Fruit fly (Drosophila melanogaster) whole organism, prepupa: ENCODE measurements around the gene CG14966.

ENCODE experiments used
- CG10631 ChIP-seq: fragments of 200-800 bp; sonication (Bioruptor generic); optimal IDR thresholded peaks from 2 replicates; lab custom pipeline; 2016; ENCODE audit warnings: missing biosample characterization, missing genetic modification characterization
- CG10669 ChIP-seq: fragments of 200-800 bp; sonication (Bioruptor generic); optimal IDR thresholded peaks from 3 replicates; lab custom pipeline; 2018; ENCODE audit warnings: missing biosample characterization, mild to moderate bottlenecking, missing genetic modification characterization, moderate library complexity
- CG11762 ChIP-seq: fragments of 200-800 bp; sonication (Bioruptor generic); optimal IDR thresholded peaks from 3 replicates; lab custom pipeline; 2016; ENCODE audit warnings: missing biosample characterization, missing genetic modification characterization; ENCODE audit not compliant: insufficient read depth
- CG1621 ChIP-seq: fragments of 200-800 bp; sonication (Bioruptor generic); optimal IDR thresholded peaks from 3 replicates; lab custom pipeline; 2018; ENCODE audit warnings: missing biosample characterization, mild to moderate bottlenecking, missing genetic modification characterization
- CG31627 ChIP-seq: fragments of 200-800 bp; sonication (Bioruptor generic); optimal IDR thresholded peaks from 3 replicates; lab custom pipeline; 2016; ENCODE audit warnings: missing biosample characterization, missing genetic modification characterization
- CG32006 ChIP-seq: fragments of 200-800 bp; sonication (Bioruptor generic); optimal IDR thresholded peaks from 3 replicates; lab custom pipeline; 2017; ENCODE audit warnings: missing biosample characterization, mild to moderate bottlenecking, missing genetic modification characterization
- CG34406 ChIP-seq: fragments of 200-800 bp; sonication (Bioruptor generic); optimal IDR thresholded peaks from 3 replicates; lab custom pipeline; 2016; ENCODE audit warnings: missing biosample characterization, missing genetic modification characterization
- CG4318 ChIP-seq: fragments of 200-800 bp; sonication (Bioruptor generic); optimal IDR thresholded peaks from 3 replicates; lab custom pipeline; 2017; ENCODE audit warnings: missing biosample characterization, mild to moderate bottlenecking, missing genetic modification characterization
- CG6276 ChIP-seq: fragments of 200-800 bp; sonication (Bioruptor generic); optimal IDR thresholded peaks from 2 replicates; lab custom pipeline; 2017; ENCODE audit warnings: missing biosample characterization, mild to moderate bottlenecking, missing genetic modification characterization
- CG6808 ChIP-seq: fragments of 200-800 bp; sonication (Bioruptor generic); optimal IDR thresholded peaks from 3 replicates; lab custom pipeline; 2017; ENCODE audit warnings: missing biosample characterization, missing genetic modification characterization, mild to moderate bottlenecking, moderate library complexity, missing genetic modification reagents
- CG6854 ChIP-seq: fragments of 200-800 bp; sonication (Bioruptor generic); optimal IDR thresholded peaks from 2 replicates; lab custom pipeline; 2017; ENCODE audit warnings: missing biosample characterization, mild to moderate bottlenecking, missing genetic modification characterization
- CG7368 ChIP-seq: fragments of 200-800 bp; sonication (Bioruptor generic); optimal IDR thresholded peaks from 3 replicates; lab custom pipeline; 2016; ENCODE audit warnings: missing biosample characterization, missing genetic modification characterization
- CG8119 ChIP-seq: fragments of 200-800 bp; sonication (Bioruptor generic); IDR thresholded peaks from 3 replicates; pipeline ENCODE4 v1.3.6; 2022; ENCODE audit warnings: missing biosample characterization, missing genetic modification characterization
- CG8319 ChIP-seq: fragments of 200-800 bp; sonication (Bioruptor generic); optimal IDR thresholded peaks from 3 replicates; lab custom pipeline; 2016; ENCODE audit warnings: missing biosample characterization, missing genetic modification characterization
- Eip75B ChIP-seq: fragments of 200-800 bp; sonication (Bioruptor generic); optimal IDR thresholded peaks from 3 replicates; lab custom pipeline; 2016; ENCODE audit warnings: missing biosample characterization, missing genetic modification characterization
- Eip78C ChIP-seq: fragments of 200-800 bp; sonication (Bioruptor generic); peaks from one replicate; lab custom pipeline; 2016; ENCODE audit warnings: missing biosample characterization, missing genetic modification characterization
- Eip93F ChIP-seq: fragments of 200-800 bp; sonication (Bioruptor generic); optimal IDR thresholded peaks from 2 replicates; lab custom pipeline; 2016; ENCODE audit warnings: missing biosample characterization, mild to moderate bottlenecking, missing genetic modification characterization
- Ets21C ChIP-seq: fragments of 200-800 bp; sonication (Bioruptor generic); optimal IDR thresholded peaks from 3 replicates; lab custom pipeline; 2016; ENCODE audit warnings: missing biosample characterization, missing genetic modification characterization
- Ets96B ChIP-seq: fragments of 200-800 bp; optimal IDR thresholded peaks from 2 replicates; lab custom pipeline; 2019; ENCODE audit warnings: missing biosample characterization, mild to moderate bottlenecking, missing genetic modification characterization, moderate library complexity
- Hr38 ChIP-seq: sonication (Bioruptor generic); optimal IDR thresholded peaks from 2 replicates; lab custom pipeline; 2016; ENCODE audit warnings: missing biosample characterization, missing genetic modification characterization
- Lpt ChIP-seq: fragments of 200-800 bp; sonication (Bioruptor generic); optimal IDR thresholded peaks from 3 replicates; lab custom pipeline; 2016; ENCODE audit warnings: missing biosample characterization, missing genetic modification characterization
- Met ChIP-seq: fragments of 200-800 bp; sonication (Bioruptor generic); optimal IDR thresholded peaks from 3 replicates; lab custom pipeline; 2016; ENCODE audit warnings: missing biosample characterization, missing genetic modification characterization
- OdsH ChIP-seq: fragments of 200-800 bp; sonication (Bioruptor generic); optimal IDR thresholded peaks from 3 replicates; lab custom pipeline; 2016; ENCODE audit warnings: missing biosample characterization, missing genetic modification characterization
- Smox ChIP-seq: fragments of 200-800 bp; sonication (Bioruptor generic); optimal IDR thresholded peaks from 3 replicates; lab custom pipeline; 2016; ENCODE audit warnings: missing biosample characterization, missing genetic modification characterization
- Sox102F ChIP-seq: fragments of 200-800 bp; sonication (Bioruptor generic); optimal IDR thresholded peaks from 2 replicates; lab custom pipeline; 2016; ENCODE audit warnings: missing biosample characterization, mild to moderate bottlenecking, missing genetic modification characterization
- Sox14 ChIP-seq: fragments of 200-800 bp; sonication (Bioruptor generic); optimal IDR thresholded peaks from 3 replicates; lab custom pipeline; 2016; ENCODE audit warnings: missing biosample characterization, missing genetic modification characterization
- Sox15 ChIP-seq: fragments of 200-800 bp; sonication (Bioruptor generic); optimal IDR thresholded peaks from 3 replicates; lab custom pipeline; 2016; ENCODE audit warnings: missing biosample characterization, missing genetic modification characterization
- acj6 ChIP-seq: fragments of 200-800 bp; sonication (Bioruptor generic); optimal IDR thresholded peaks from 3 replicates; lab custom pipeline; 2016; ENCODE audit warnings: missing biosample characterization, missing genetic modification characterization
- cyc ChIP-seq: fragments of 200-800 bp; sonication (Bioruptor generic); optimal IDR thresholded peaks from 3 replicates; lab custom pipeline; 2016; ENCODE audit warnings: missing biosample characterization, missing genetic modification characterization
- dac ChIP-seq: fragments of 200-800 bp; sonication (Bioruptor generic); optimal IDR thresholded peaks from 2 replicates; lab custom pipeline; 2017; ENCODE audit warnings: missing biosample characterization, mild to moderate bottlenecking, missing genetic modification characterization
- dsx ChIP-seq: fragments of 200-800 bp; optimal IDR thresholded peaks from 3 replicates; lab custom pipeline; 2019; ENCODE audit warnings: missing biosample characterization, mild to moderate bottlenecking, missing genetic modification characterization, moderate library complexity; ENCODE audit not compliant: poor library complexity, severe bottlenecking
- eg ChIP-seq: fragments of 200-800 bp; sonication (Bioruptor generic); IDR thresholded peaks from 3 replicates; pipeline ENCODE4 v1.3.6; 2022; ENCODE audit warnings: missing biosample characterization, missing genetic modification characterization
- esn ChIP-seq: fragments of 200-800 bp; sonication (Bioruptor generic); optimal IDR thresholded peaks from 2 replicates; lab custom pipeline; 2016; ENCODE audit warnings: missing biosample characterization, mild to moderate bottlenecking, missing genetic modification characterization, moderate library complexity
- fkh ChIP-seq: fragments of 200-800 bp; sonication (Bioruptor generic); optimal IDR thresholded peaks from 3 replicates; lab custom pipeline; 2017; ENCODE audit warnings: missing biosample characterization, mild to moderate bottlenecking, missing genetic modification characterization, moderate library complexity
- pdm3 ChIP-seq: fragments of 200-800 bp; sonication (Bioruptor generic); optimal IDR thresholded peaks from 3 replicates; lab custom pipeline; 2016; ENCODE audit warnings: missing biosample characterization, missing genetic modification characterization
- salr ChIP-seq, 2 experiments: fragments of 200-800 bp; sonication (Bioruptor generic); optimal IDR thresholded peaks; 3 replicates each; lab custom pipeline; 2016 to 2018; ENCODE audit warnings: missing biosample characterization in 2 of 2, missing genetic modification characterization in 2 of 2, mild to moderate bottlenecking in 1 of 2
- ss ChIP-seq, 2 experiments: fragments of 200-800 bp; sonication (Bioruptor generic); optimal IDR thresholded peaks; 2 replicates in 1 of 2; 3 replicates in 1 of 2; lab custom pipeline; 2017 to 2018; ENCODE audit warnings: mild to moderate bottlenecking in 2 of 2, missing biosample characterization in 2 of 2, missing genetic modification characterization in 2 of 2, moderate library complexity in 1 of 2
- svp ChIP-seq: fragments of 200-800 bp; sonication (Bioruptor generic); peaks from one replicate; lab custom pipeline; 2016; ENCODE audit warnings: missing biosample characterization, missing genetic modification characterization
- topi ChIP-seq: fragments of 200-800 bp; sonication (Bioruptor generic); optimal IDR thresholded peaks from 3 replicates; lab custom pipeline; 2016; ENCODE audit warnings: missing biosample characterization, missing genetic modification characterization

Gene CG14966

DNA sequence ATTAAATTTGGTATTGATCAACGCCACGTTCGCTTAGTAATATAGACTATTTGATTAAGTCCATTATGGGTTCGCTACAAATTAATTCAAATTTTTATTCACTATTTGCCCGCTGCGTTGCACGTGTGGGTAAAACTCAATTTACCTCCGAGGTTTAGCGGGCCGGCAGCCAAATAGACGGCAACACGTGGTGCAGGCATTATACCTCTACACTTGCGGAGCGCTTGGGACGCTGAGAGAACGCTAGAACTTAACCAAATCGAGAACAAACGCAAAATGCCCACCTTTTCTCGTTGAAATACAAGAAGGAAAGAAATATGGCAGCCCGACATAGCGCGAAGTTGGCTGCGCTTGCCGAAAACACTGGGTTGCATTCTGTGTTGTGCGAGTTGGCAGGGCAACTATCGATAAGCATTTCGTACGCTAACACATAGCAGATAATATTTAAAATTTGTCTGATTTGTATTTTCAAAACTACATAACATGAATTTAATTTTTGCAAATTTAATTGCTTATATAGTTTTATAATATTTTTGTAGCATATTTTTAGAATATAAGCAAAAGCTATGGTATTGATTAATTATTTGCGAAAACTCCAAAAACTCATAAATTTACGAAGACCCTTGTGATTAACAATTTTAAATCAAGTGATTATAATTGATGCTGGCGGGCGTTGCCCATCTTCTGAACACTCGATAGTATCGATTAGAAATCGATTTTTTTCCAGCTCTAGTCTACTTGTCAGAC is 25.4 kb upstream of the CG14966 start, which contains the start of the genes RpL28 and eIF1 (continued):
- TF ChIP-seq ss (GFP tag; optimal IDR thresholded peaks at IDR 0.05; lab: Kevin White, UChicago): peak; percentile 29 to 89
- TF ChIP-seq CG8319 (GFP tag; lab: Kevin White, UChicago): peak; percentile 84
- TF ChIP-seq Eip78C: peak; percentile 96
- TF ChIP-seq CG1621: no peak
- peak; percentile 92 for TF ChIP-seq esn
- peak; percentile 91 for TF ChIP-seq cyc
- TF ChIP-seq CG32006 (GFP tag; lab: Kevin White, UChicago): no peak
- TF ChIP-seq pdm3 (GFP tag; lab: Kevin White, UChicago): peak; percentile 88
- peak; percentile 65 to 91 for TF ChIP-seq salr (GFP tag; optimal IDR thresholded peaks at IDR 0.05; lab: Kevin White, UChicago)
- peak; percentile 93 for TF ChIP-seq CG6854 (GFP tag; lab: Kevin White, UChicago)
- TF ChIP-seq CG8119: no peak
- TF ChIP-seq Smox (GFP tag; lab: Kevin White, UChicago): no peak
- peak; percentile 83 for TF ChIP-seq CG34406 (GFP tag; lab: Kevin White, UChicago)
- TF ChIP-seq Hr38 (GFP tag; lab: Kevin White, UChicago): no peak
- TF ChIP-seq svp: no peak
- TF ChIP-seq Eip75B (GFP tag; lab: Kevin White, UChicago): peak; percentile 68
- peak; percentile 77 for TF ChIP-seq CG10631 (GFP tag; lab: Kevin White, UChicago)
- peak; percentile 29 for TF ChIP-seq Sox102F (GFP tag; lab: Kevin White, UChicago)
- TF ChIP-seq Eip93F (GFP tag; lab: Kevin White, UChicago): no peak
- no peak for TF ChIP-seq OdsH (GFP tag; lab: Kevin White, UChicago)
- peak; percentile 21 for TF ChIP-seq Ets21C
- TF ChIP-seq Met (GFP tag; lab: Kevin White, UChicago): peak; percentile 69
- peak; percentile 34 for TF ChIP-seq fkh
- TF ChIP-seq acj6 (GFP tag; lab: Kevin White, UChicago): peak; percentile 88
- no peak for TF ChIP-seq CG6276 (GFP tag; lab: Kevin White, UChicago)
- no peak for TF ChIP-seq CG7368 (GFP tag; lab: Kevin White, UChicago)
- no peak for TF ChIP-seq CG4318 (GFP tag; lab: Kevin White, UChicago)
- peak; percentile 90 for TF ChIP-seq CG31627 (GFP tag; lab: Kevin White, UChicago)
- peak; percentile 78 for TF ChIP-seq dac (GFP tag; lab: Kevin White, UChicago)
- TF ChIP-seq Sox15: peak; percentile 68

DNA sequence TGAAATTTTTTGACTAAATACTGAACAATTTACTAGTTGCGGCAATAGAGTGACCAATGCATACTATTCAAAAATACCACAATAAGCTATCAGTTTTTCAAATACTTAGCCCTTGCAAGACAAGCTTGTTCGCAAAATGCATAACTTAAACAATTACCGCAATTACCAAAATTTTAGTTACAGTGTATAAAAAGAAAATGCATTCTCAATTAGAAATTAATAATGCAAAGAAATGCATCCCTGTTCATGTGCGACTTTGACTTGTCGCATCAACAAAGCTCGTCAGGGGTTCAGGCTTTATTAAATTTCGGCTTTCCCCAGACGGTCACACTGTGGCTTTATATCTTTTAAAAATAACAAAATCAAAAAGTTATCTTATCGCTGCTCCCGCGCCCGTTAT is 21.4 kb upstream of the CG14966 start, which contains the start of the genes hob and nSMase:
TSS of gene hob (minus strand) at position 62 of the 400 bp plus-strand sequence.
TSS of gene nSMase (plus strand) at position 298 of the 400 bp plus-strand sequence.
- TF ChIP-seq Smox (GFP tag; lab: Kevin White, UChicago) (no peak), topi (GFP tag; lab: Kevin White, UChicago) (no peak), eg (GFP tag; lab: Robert Waterston, UW) (no peak), CG4318 (GFP tag; lab: Kevin White, UChicago) (no peak), svp (peak; percentile 80)

DNA sequence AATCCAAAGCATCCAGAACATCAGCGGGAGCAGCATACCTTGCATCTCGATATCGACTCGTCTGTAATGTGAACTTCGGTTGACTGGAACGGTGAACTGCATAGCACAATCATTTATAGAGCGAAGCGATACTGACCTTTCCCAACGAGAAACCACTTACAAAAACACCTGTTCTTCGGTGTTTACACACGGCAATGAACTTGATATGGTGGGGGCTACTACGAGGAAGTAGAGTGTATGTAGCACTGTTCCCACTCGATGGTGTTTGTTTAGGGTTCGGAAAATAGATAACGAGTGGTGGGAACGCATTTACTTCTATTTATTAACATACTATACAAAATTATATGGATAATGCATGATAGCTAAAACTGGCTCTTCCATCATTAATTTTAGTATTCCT is 11.5 kb upstream of the CG14966 start, which contains the start of the genes CG32269 and CG32270:
TSS of gene CG32269 (minus strand) at position 91 of the 400 bp plus-strand sequence.
TSS of gene CG32270 (minus strand) at position 91 of the 400 bp plus-strand sequence.
- TF ChIP-seq CG10669: no peak
- TF ChIP-seq CG6854 (GFP tag; lab: Kevin White, UChicago): no peak
- no peak for TF ChIP-seq CG32006 (GFP tag; lab: Kevin White, UChicago)
- no peak for TF ChIP-seq Eip78C
- TF ChIP-seq pdm3 (GFP tag; lab: Kevin White, UChicago): no peak
- TF ChIP-seq CG34406 (GFP tag; lab: Kevin White, UChicago): no peak
- no peak for TF ChIP-seq Eip75B (GFP tag; lab: Kevin White, UChicago)
- TF ChIP-seq topi (GFP tag; lab: Kevin White, UChicago): no peak
- TF ChIP-seq eg (GFP tag; lab: Robert Waterston, UW): no peak
- no peak for TF ChIP-seq Ets21C
- TF ChIP-seq CG8119: no peak
- TF ChIP-seq Ets96B (tag; lab: Kevin White, UChicago): no peak
- TF ChIP-seq CG6808 (GFP tag; lab: Kevin White, UChicago): no peak
- TF ChIP-seq CG7368 (GFP tag; lab: Kevin White, UChicago): no peak
- TF ChIP-seq Lpt (GFP tag; lab: Kevin White, UChicago): no peak
- no peak for TF ChIP-seq Sox14
- TF ChIP-seq CG11762 (GFP tag; lab: Kevin White, UChicago): no peak
- no peak for TF ChIP-seq CG6276 (GFP tag; lab: Kevin White, UChicago)
- TF ChIP-seq dsx (GFP tag; lab: Kevin White, UChicago): no peak
